Worm (Caenorhabditis elegans): Measurements from ENCODE around the gene trpp-1.

trpp-1 gene

DNA sequence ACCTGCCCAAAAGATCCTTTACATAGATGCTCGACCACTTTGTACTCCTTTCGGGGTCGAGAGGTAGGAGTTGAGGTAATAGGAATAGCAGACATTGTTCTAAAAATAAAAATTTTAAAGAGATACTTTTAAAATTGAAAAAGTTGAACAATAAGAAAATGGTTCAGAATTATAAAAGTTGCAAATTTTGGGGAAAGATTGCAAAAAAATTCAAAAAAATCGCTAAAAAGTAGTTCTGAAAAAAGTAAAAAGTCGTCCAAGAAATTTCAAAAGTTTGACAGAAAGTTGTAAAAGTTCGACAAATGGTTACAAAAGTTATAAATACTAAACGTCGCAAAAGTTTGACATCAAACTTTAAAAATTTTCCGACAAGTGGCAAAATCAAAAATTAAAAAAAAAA, 36.7 kb downstream of the trpp-1 start, which contains the start of gene R02C2.1:
Gene R02C2.1 (minus strand): TSS at position 101 of the 400 bp plus-strand sequence.
- TF ChIP-seq efl-1 (optimal IDR thresholded peaks at IDR 0.05) (no peak), efl-1 (GFP tag; optimal IDR thresholded peaks at IDR 0.05 in 1 of 2) (no peak), egl-27 (tag; optimal IDR thresholded peaks at IDR 0.05) (no peak), tlp-1 (tag; optimal IDR thresholded peaks at IDR 0.05) (no peak), ztf-11 (tag; optimal IDR thresholded peaks at IDR 0.05) (no peak), hlh-17 (GFP tag; optimal IDR thresholded peaks at IDR 0.05; ENCODE audit: borderline replicate concordance) (no peak), C34B4.2 (tag; optimal IDR thresholded peaks at IDR 0.05) (no peak), nhr-76 (tag; optimal IDR thresholded peaks at IDR 0.05) (no peak), isw-1 (GFP tag; IDR thresholded peaks at IDR 0.05) (no peak), nhr-90 (tag; optimal IDR thresholded peaks at IDR 0.05; ENCODE audit: poor library complexity) (no peak), mep-1 (tag; optimal IDR thresholded peaks at IDR 0.05) (no peak)

ce11 chrV:240287-240686, 38.9 kb downstream of the trpp-1 start, which contains the start of gene txt-2:
Gene txt-2 (minus strand): TSS chrV:240500.
- TF ChIP-seq lin-39 (tag; optimal IDR thresholded peaks at IDR 0.05) (no peak), nhr-237 (tag; optimal IDR thresholded peaks at IDR 0.05) (no peak), nhr-76 (tag; optimal IDR thresholded peaks at IDR 0.05) (no peak), sptf-1 (tag; optimal IDR thresholded peaks at IDR 0.05) (no peak), ceh-82 (tag; optimal IDR thresholded peaks at IDR 0.05) (no peak), hlh-17 (GFP tag; optimal IDR thresholded peaks at IDR 0.05; ENCODE audit: borderline replicate concordance) (no peak), ceh-63 (GFP tag; optimal IDR thresholded peaks at IDR 0.05) (no peak)

DNA sequence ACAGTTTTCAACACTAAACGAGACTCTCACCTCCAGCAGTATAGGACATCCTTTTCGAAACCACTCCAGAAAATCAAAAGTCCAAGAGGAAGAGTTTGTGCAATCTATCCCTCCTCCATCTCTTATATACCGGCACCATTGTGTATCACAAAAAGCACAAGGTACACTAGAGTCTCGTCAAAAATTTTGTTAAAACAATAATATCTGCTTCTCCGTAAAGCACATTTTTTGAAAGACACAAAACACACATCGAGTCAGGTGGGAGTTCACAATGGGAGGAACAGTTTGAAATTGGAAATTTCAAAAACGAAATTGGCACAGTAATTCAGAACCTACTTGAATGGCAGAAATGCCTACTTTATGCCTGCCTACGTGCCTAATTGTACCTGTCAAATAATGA, 41.1 kb downstream of the trpp-1 start, which contains the start of gene R02C2.7:
Gene R02C2.7 (minus strand): TSS at position 101 of the 400 bp plus-strand sequence.
- no peak for TF ChIP-seq nhr-90 (tag; optimal IDR thresholded peaks at IDR 0.05; ENCODE audit: poor library complexity)
- no peak for TF ChIP-seq hpl-2 (GFP tag; optimal IDR thresholded peaks at IDR 0.05)
- TF ChIP-seq nhr-28 (tag; optimal IDR thresholded peaks at IDR 0.05): no peak
- TF ChIP-seq pax-3 (tag; optimal IDR thresholded peaks at IDR 0.05): no peak
- TF ChIP-seq sox-4 (tag; optimal IDR thresholded peaks at IDR 0.05): no peak
- TF ChIP-seq efl-1 (optimal IDR thresholded peaks at IDR 0.05): no peak
- TF ChIP-seq efl-1 (GFP tag; optimal IDR thresholded peaks at IDR 0.05 in 1 of 2): peak in 1 of 2 experiments; percentile 62
- TF ChIP-seq lin-39 (tag; optimal IDR thresholded peaks at IDR 0.05): no peak
- no peak for TF ChIP-seq mdl-1 (tag; optimal IDR thresholded peaks at IDR 0.05)
- no peak for TF ChIP-seq grh-1 (GFP tag; IDR thresholded peaks at IDR 0.05)
- no peak for TF ChIP-seq nhr-85 (tag)
- TF ChIP-seq nhr-20 (tag; optimal IDR thresholded peaks at IDR 0.05): peak; percentile 35

ce11 chrV:246097-246496, 44.7 kb downstream of the trpp-1 start, which contains the start of gene kin-34:
Gene kin-34 (minus strand): TSS chrV:246197.
- TF ChIP-seq pag-3 (tag; optimal IDR thresholded peaks at IDR 0.05; ENCODE audit: borderline replicate concordance, insufficient read depth) (no peak), lin-13 (GFP tag; optimal IDR thresholded peaks at IDR 0.05) (no peak), lin-14 (GFP tag; optimal IDR thresholded peaks at IDR 0.05) (no peak), nhr-237 (tag; optimal IDR thresholded peaks at IDR 0.05) (no peak), zip-4 (GFP tag; optimal IDR thresholded peaks at IDR 0.05) (no peak), nhr-20 (tag; optimal IDR thresholded peaks at IDR 0.05) (no peak), xbp-1 (tag; optimal IDR thresholded peaks at IDR 0.05) (no peak)

DNA sequence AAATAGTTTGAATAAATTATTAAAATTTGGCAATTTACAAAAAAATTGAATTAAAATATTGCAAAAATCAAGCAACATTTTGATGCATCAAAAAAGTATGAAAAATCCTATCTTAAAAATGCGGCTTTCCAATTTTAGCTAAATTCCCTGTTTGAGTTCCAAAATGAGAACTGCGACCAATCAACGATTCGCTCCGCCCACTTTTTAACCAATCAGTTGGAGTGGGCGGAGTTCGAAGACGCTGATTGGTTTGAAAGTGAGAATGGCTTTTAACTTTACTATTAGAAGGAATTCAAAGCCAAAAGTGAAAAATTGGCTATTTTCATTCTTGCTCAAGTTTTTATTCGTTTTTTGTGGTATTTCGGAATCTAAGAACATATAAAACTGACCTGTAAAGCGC, 46.2 kb downstream of the trpp-1 start:
- TF ChIP-seq zag-1 (tag; optimal IDR thresholded peaks at IDR 0.05): no peak
- no peak for TF ChIP-seq efl-1 (optimal IDR thresholded peaks at IDR 0.05)
- TF ChIP-seq efl-1 (GFP tag; optimal IDR thresholded peaks at IDR 0.05 in 1 of 2): peak in 1 of 2 experiments; percentile 76

DNA sequence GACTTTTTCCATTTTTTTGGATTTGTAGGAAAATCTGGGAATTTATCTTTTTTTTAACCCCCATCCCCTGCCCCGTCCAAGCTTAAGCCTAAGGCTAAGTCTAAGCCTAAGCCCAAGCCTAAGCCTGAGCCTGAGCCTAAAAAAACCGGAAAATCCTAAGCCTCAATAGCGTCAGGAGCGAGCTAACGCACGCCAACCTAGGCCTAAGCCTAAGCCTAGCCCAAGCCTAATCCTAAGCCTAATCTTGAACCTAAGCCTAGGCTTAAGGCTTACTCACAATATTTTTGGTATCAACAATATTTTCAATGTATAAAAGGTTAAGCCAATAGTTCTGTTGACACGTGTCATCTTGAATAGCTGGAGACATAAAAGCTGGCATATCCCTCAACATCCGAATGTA, 47.2 kb downstream of the trpp-1 start:
- TF ChIP-seq irx-1 (tag; optimal IDR thresholded peaks at IDR 0.05): no peak
- TF ChIP-seq dsc-1 (tag; optimal IDR thresholded peaks at IDR 0.05): no peak
- no peak for TF ChIP-seq efl-3 (GFP tag; optimal IDR thresholded peaks at IDR 0.05)
- no peak for TF ChIP-seq ztf-4 (tag; optimal IDR thresholded peaks at IDR 0.05)
- TF ChIP-seq ztf-11 (tag; optimal IDR thresholded peaks at IDR 0.05): no peak
- no peak for TF ChIP-seq snpc-4 (tag; optimal IDR thresholded peaks at IDR 0.05)
- TF ChIP-seq nhr-12 (tag; optimal IDR thresholded peaks at IDR 0.05): no peak
- TF ChIP-seq nhr-76 (tag; optimal IDR thresholded peaks at IDR 0.05): no peak
- no peak for TF ChIP-seq pag-3 (tag; optimal IDR thresholded peaks at IDR 0.05; ENCODE audit: borderline replicate concordance, insufficient read depth)
- TF ChIP-seq lir-3 (tag; optimal IDR thresholded peaks at IDR 0.05; ENCODE audit: poor library complexity): no peak
- no peak for TF ChIP-seq zip-4 (GFP tag; optimal IDR thresholded peaks at IDR 0.05)
- TF ChIP-seq mep-1 (tag; optimal IDR thresholded peaks at IDR 0.05): no peak
- TF ChIP-seq rnt-1 (tag; optimal IDR thresholded peaks at IDR 0.05): no peak
